Worm (Caenorhabditis elegans): ENCODE data around the gene Y39B6A.42.
A peak's percentile ranks its signal among the peaks of the same experiment; 100 is the strongest.
"Not testable (repeated sequence)": the region's sequence is repeated elsewhere in the genome, so short reads cannot be mapped to it uniquely, and the experiment has no call there.

The Y39B6A.42 gene

ce11 chrV:18969590-18970105 is at the start of gene Y39B6A.42:
Gene Y39B6A.42, minus strand, starts transcription at chrV:18969640.
- no peak for TF ChIP-seq ceh-48 (tag; optimal IDR thresholded peaks at IDR 0.05)
- no peak for TF ChIP-seq nhr-11 (tag; optimal IDR thresholded peaks at IDR 0.05)

- TF ChIP-seq ceh-48 (tag; optimal IDR thresholded peaks at IDR 0.05) (peak; percentile 20), rnt-1 (tag; optimal IDR thresholded peaks at IDR 0.05) (no peak), ref-2 (tag; optimal IDR thresholded peaks at IDR 0.05) (no peak)
Measured at ce11 chrV:19019239-19019638, 49.8 kb upstream of the Y39B6A.42 start.

- TF ChIP-seq hlh-15 (tag; optimal IDR thresholded peaks at IDR 0.05); fkh-10 (GFP tag; optimal IDR thresholded peaks at IDR 0.05); fkh-6 (tag; optimal IDR thresholded peaks at IDR 0.05): not testable (repeated sequence)
Measured at ce11 chrV:19014273-19014672, 44.8 kb upstream of the Y39B6A.42 start, which contains the start of gene Y39B6A.30. Gene Y39B6A.30, plus strand, starts transcription at chrV:19014573.

ce11 chrV:19013215-19013614 is 43.8 kb upstream of the Y39B6A.42 start:
- TF ChIP-seq F13H6.1 (tag; optimal IDR thresholded peaks at IDR 0.05) (no peak), ceh-45 (GFP tag; IDR thresholded peaks at IDR 0.05) (no peak), zip-5 (tag; optimal IDR thresholded peaks at IDR 0.05) (no peak), ceh-14 (tag; optimal IDR thresholded peaks at IDR 0.05) (no peak), hlh-6 (tag; optimal IDR thresholded peaks at IDR 0.05) (no peak), lim-6 (tag; optimal IDR thresholded peaks at IDR 0.05) (no peak), nhr-11 (tag; optimal IDR thresholded peaks at IDR 0.05) (no peak), hlh-15 (tag; optimal IDR thresholded peaks at IDR 0.05) (no peak)

ce11 chrV:19010405-19010804 is 41.0 kb upstream of the Y39B6A.42 start:
- no peak for TF ChIP-seq hlh-6 (tag; optimal IDR thresholded peaks at IDR 0.05)
- peak; percentile 45 for TF ChIP-seq ceh-48 (tag; optimal IDR thresholded peaks at IDR 0.05)
- no peak for TF ChIP-seq eyg-1 (tag; optimal IDR thresholded peaks at IDR 0.05)

- TF ChIP-seq C38D4.7 (GFP tag; optimal IDR thresholded peaks at IDR 0.05), result no peak
Measured at ce11 chrV:19001656-19002055, 32.2 kb upstream of the Y39B6A.42 start, which contains the start of gene Y39B6A.33. Gene Y39B6A.33, plus strand, starts transcription at chrV:19001956.

- no peak for TF ChIP-seq sox-4 (tag; optimal IDR thresholded peaks at IDR 0.05)
- peak; percentile 16 for TF ChIP-seq elt-2 (tag; optimal IDR thresholded peaks at IDR 0.05)
- TF ChIP-seq unc-55 (GFP tag; optimal IDR thresholded peaks at IDR 0.05), result no peak
- peak; percentile 27 for TF ChIP-seq unc-86 (tag; optimal IDR thresholded peaks at IDR 0.05)
- TF ChIP-seq ceh-2 (tag; optimal IDR thresholded peaks at IDR 0.05), result no peak
- peak; percentile 5 for TF ChIP-seq nfya-1 (tag; optimal IDR thresholded peaks at IDR 0.05)
- TF ChIP-seq hlh-15 (tag; optimal IDR thresholded peaks at IDR 0.05), result no peak
- no peak for TF ChIP-seq ttx-3 (tag; optimal IDR thresholded peaks at IDR 0.05)
- peak; percentile 23 for TF ChIP-seq unc-42 (tag; optimal IDR thresholded peaks at IDR 0.05)
- TF ChIP-seq K02D7.2 (tag; optimal IDR thresholded peaks at IDR 0.05), result peak; percentile 1
Measured at ce11 chrV:19001016-19001415, 31.6 kb upstream of the Y39B6A.42 start, which contains the start of gene Y39B6A.34. Gene Y39B6A.34, plus strand, starts transcription at chrV:19001018.

- TF ChIP-seq lin-11 (tag; optimal IDR thresholded peaks at IDR 0.05), result no peak
- no peak for TF ChIP-seq pha-4 (tag; optimal IDR thresholded peaks at IDR 0.05)
- no peak for TF ChIP-seq sox-4 (tag; optimal IDR thresholded peaks at IDR 0.05)
- TF ChIP-seq unc-42 (tag; optimal IDR thresholded peaks at IDR 0.05), result no peak
- TF ChIP-seq rnt-1 (tag; optimal IDR thresholded peaks at IDR 0.05), result no peak
- TF ChIP-seq npax-4 (tag; optimal IDR thresholded peaks at IDR 0.05), result no peak
- no peak for TF ChIP-seq ceh-24 (tag; optimal IDR thresholded peaks at IDR 0.05)
Measured at ce11 chrV:19000542-19000941, 31.1 kb upstream of the Y39B6A.42 start.
